Fruit fly (Drosophila melanogaster): ENCODE data around the gene Pp1-87B.

DNA sequence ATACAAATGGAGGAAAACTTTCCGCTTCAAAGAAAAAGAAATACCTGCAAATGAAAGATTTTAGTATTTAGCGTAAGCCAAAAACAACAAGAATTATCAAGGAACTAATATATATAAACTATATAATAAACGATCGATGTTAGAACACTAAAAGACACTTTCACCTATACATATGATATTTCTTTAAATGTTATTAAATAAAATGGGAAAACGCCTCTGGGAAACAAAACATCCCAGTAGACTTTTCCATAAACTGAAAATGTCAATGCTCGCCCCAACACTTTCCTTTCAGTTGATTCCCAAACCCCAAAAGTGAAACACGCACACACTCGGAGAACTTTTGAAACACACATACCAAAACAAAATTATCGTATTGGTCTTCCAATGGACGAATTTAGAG is 21.6 kb upstream of the Pp1-87B start, which contains the start of gene vrs:
- TF ChIP-seq usp (GFP tag; optimal IDR thresholded peaks at IDR 0.05) = no peak
- TF ChIP-seq psq (optimal IDR thresholded peaks at IDR 0.05) = no peak
- no peak for TF ChIP-seq pan (optimal IDR thresholded peaks at IDR 0.05)

Data from whole organism.